Fruit fly (Drosophila melanogaster) whole organism, adult: ENCODE measurements around the gene GlyRS.
A peak's percentile ranks its signal among the peaks of the same experiment; 100 is the strongest.

Source experiments
- CG11617 ChIP-seq: fragments of 200-800 bp; sonication (Bioruptor generic); optimal IDR thresholded peaks from 2 replicates; lab custom pipeline; 2017; ENCODE audit warnings: mild to moderate bottlenecking, missing biosample characterization, missing genetic modification reagents, missing genetic modification characterization
- CG12768 ChIP-seq: fragments of 200-800 bp; sonication (Bioruptor generic); optimal IDR thresholded peaks from 2 replicates; lab custom pipeline; 2017; ENCODE audit warnings: missing biosample characterization, missing genetic modification characterization, mild to moderate bottlenecking, moderate library complexity, missing genetic modification reagents
- CG14711 ChIP-seq: fragments of 200-800 bp; sonication (Bioruptor generic); optimal IDR thresholded peaks from 2 replicates; lab custom pipeline; 2018; ENCODE audit warnings: missing biosample characterization, mild to moderate bottlenecking, missing genetic modification characterization, moderate library complexity
- CG1620 ChIP-seq: fragments of 200-800 bp; sonication (Bioruptor generic); optimal IDR thresholded peaks from 2 replicates; lab custom pipeline; 2016; ENCODE audit warnings: missing biosample characterization, missing genetic modification characterization
- CG33017 ChIP-seq: fragments of 200-800 bp; sonication (Bioruptor generic); optimal IDR thresholded peaks from 2 replicates; lab custom pipeline; 2018; ENCODE audit warnings: missing biosample characterization, mild to moderate bottlenecking, missing genetic modification characterization, moderate library complexity
- CG5204 ChIP-seq: fragments of 200-800 bp; sonication (Bioruptor generic); optimal IDR thresholded peaks from 2 replicates; lab custom pipeline; 2016; ENCODE audit warnings: missing biosample characterization, missing genetic modification characterization
- CG7045 ChIP-seq: fragments of 200-800 bp; sonication (Bioruptor generic); optimal IDR thresholded peaks from 2 replicates; lab custom pipeline; 2017; ENCODE audit warnings: missing biosample characterization, mild to moderate bottlenecking, missing genetic modification characterization
- CG7101 ChIP-seq: fragments of 200-800 bp; sonication (Bioruptor generic); optimal IDR thresholded peaks from 2 replicates; lab custom pipeline; 2018; ENCODE audit warnings: missing biosample characterization, mild to moderate bottlenecking, missing genetic modification characterization, moderate library complexity
- Clk ChIP-seq: fragments of 200-800 bp; sonication (Bioruptor generic); optimal IDR thresholded peaks from 2 replicates; lab custom pipeline; 2017; ENCODE audit warnings: missing biosample characterization, missing genetic modification characterization
- Crg-1 ChIP-seq: fragments of 200-800 bp; sonication (Bioruptor generic); optimal IDR thresholded peaks from 2 replicates; lab custom pipeline; 2016; ENCODE audit warnings: missing biosample characterization, missing genetic modification characterization
- Hr96 ChIP-seq: fragments of 200-800 bp; sonication (Bioruptor generic); optimal IDR thresholded peaks from 2 replicates; lab custom pipeline; 2016; ENCODE audit warnings: missing biosample characterization, missing genetic modification characterization
- Mnt ChIP-seq: fragments of 200-800 bp; sonication (Bioruptor generic); optimal IDR thresholded peaks from 2 replicates; lab custom pipeline; 2016; ENCODE audit warnings: missing biosample characterization, mild to moderate bottlenecking, missing genetic modification characterization
- bab1 ChIP-seq: fragments of 200-800 bp; sonication (Bioruptor generic); optimal IDR thresholded peaks from 3 replicates; lab custom pipeline; 2019; ENCODE audit warnings: missing biosample characterization, mild to moderate bottlenecking, missing genetic modification characterization, moderate library complexity
- cic ChIP-seq: fragments of 200-800 bp; sonication (Bioruptor generic); optimal IDR thresholded peaks from 2 replicates; lab custom pipeline; 2017; ENCODE audit warnings: missing biosample characterization, mild to moderate bottlenecking, missing genetic modification characterization, moderate library complexity
- cnc ChIP-seq, 2 experiments: fragments of >200 bp; optimal IDR thresholded peaks; 2 replicates each; lab custom pipeline; 2017
- kay ChIP-seq: fragments of 200-800 bp; sonication (Bioruptor generic); peaks from one replicate; lab custom pipeline; 2016; ENCODE audit warnings: missing biosample characterization, missing genetic modification characterization, borderline replicate concordance
- ovo ChIP-seq: fragments of 200-800 bp; sonication (Bioruptor generic); optimal IDR thresholded peaks from 2 replicates; lab custom pipeline; 2016; ENCODE audit warnings: missing biosample characterization, missing genetic modification characterization
- pad ChIP-seq: fragments of 200-800 bp; sonication (Bioruptor generic); optimal IDR thresholded peaks from 3 replicates; lab custom pipeline; 2017; ENCODE audit warnings: missing biosample characterization, missing genetic modification characterization, mild to moderate bottlenecking, moderate library complexity, missing genetic modification reagents
- tj ChIP-seq: fragments of 200-800 bp; sonication (Bioruptor generic); optimal IDR thresholded peaks from 3 replicates; lab custom pipeline; 2017; ENCODE audit warnings: missing biosample characterization, mild to moderate bottlenecking, missing genetic modification characterization, moderate library complexity
- toe ChIP-seq: fragments of 200-800 bp; sonication (Bioruptor generic); optimal IDR thresholded peaks from 2 replicates; lab custom pipeline; 2016; ENCODE audit warnings: missing biosample characterization, missing genetic modification characterization

The GlyRS gene

DNA sequence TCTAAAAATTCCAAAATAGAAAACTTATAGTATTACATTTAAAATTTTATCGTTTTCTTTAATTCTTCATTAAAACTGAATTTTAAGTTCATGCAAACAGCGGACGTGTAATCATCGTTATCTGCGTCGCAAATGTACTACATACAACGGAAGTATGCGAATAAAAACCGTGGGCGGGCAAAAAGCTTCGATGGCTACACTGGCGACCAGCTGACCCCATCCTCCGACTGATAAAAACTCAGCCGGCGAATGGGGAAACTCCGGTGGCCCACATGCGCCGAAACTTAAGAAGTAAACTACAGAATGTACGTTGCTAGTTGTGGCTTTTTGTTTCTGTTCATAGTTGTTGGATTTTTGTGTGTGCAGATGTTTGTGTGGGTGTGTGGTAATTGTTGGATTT is 42.8 kb downstream of the GlyRS start:
- TF ChIP-seq bab1 (GFP tag; lab: Kevin White, UChicago), result no peak
- no peak for TF ChIP-seq CG33017 (tag; lab: Kevin White, UChicago)
- TF ChIP-seq kay (GFP tag; lab: Kevin White, UChicago), result peak; percentile 86

dm6 chr3L:15140268-15140957 is 45.5 kb downstream of the GlyRS start:
- TF ChIP-seq Crg-1 (no peak), cic (GFP tag; lab: Kevin White, UChicago) (no peak), tj (GFP tag; lab: Kevin White, UChicago) (peak; percentile 82)

DNA sequence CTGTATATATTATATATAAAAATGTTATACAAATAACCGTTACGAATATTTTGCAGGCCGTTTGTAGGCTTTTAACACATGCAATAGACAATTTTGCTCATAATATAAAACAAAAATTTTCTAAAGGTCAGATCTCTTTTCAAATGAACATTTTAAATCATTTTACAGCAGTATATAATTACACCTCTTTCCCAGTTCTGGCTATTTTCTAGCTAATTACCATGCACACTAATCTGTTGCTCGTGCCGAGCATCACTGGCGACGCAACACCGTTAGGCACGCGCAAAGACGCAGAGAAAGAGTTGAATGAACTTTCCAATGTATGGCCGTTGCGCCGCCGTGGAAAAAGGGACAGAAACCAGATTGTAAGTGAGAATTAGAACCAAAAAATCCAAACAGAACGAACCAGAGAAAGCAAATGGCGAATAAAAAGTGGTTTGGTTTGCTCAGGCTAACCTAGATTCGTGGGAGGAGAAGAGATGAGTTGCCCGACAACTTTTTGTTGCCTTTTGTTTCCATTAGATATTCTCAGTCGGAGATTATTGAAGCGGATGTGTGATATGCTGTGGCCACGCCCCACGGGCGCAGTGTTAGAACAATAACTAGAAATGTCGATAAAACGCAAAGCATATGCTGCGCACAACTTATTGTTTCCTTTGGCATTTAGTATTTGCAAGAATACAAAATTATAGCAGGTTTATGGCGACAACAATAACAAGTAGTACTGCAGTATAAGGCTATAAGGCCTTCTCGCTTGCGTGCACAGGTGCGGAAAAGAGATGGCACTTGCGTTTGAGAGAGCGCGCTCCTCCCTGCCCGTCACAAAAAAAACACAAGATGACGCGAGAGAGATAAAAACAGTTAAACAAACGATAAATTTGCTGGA is 46.4 kb downstream of the GlyRS start:
- no peak for TF ChIP-seq Clk (GFP tag; lab: Kevin White, UChicago)
- TF ChIP-seq CG33017 (tag; lab: Kevin White, UChicago), result peak; percentile 2
- no peak for TF ChIP-seq CG12768 (GFP tag; lab: Kevin White, UChicago)
- TF ChIP-seq toe (GFP tag; lab: Kevin White, UChicago), result no peak
- TF ChIP-seq cic (GFP tag; lab: Kevin White, UChicago), result peak; percentile 11
- TF ChIP-seq CG14711 (tag; lab: Kevin White, UChicago), result no peak
- TF ChIP-seq pad (GFP tag; lab: Kevin White, UChicago), result peak; percentile 81
- TF ChIP-seq CG5204 (GFP tag; lab: Kevin White, UChicago), result no peak
- TF ChIP-seq bab1 (GFP tag; lab: Kevin White, UChicago), result no peak
- TF ChIP-seq Hr96 (GFP tag; lab: Kevin White, UChicago), result no peak
- TF ChIP-seq CG7045 (GFP tag; lab: Kevin White, UChicago), result peak; percentile 16
- TF ChIP-seq ovo (GFP tag; lab: Kevin White, UChicago), result peak; percentile 42
- TF ChIP-seq Mnt (GFP tag; lab: Kevin White, UChicago), result no peak
- no peak for TF ChIP-seq CG11617 (GFP tag; lab: Kevin White, UChicago)
- no peak for TF ChIP-seq kay (GFP tag; lab: Kevin White, UChicago)
- no peak for TF ChIP-seq CG1620 (GFP tag; lab: Kevin White, UChicago)
- peak; percentile 15 for TF ChIP-seq Crg-1
- no peak for TF ChIP-seq tj (GFP tag; lab: Kevin White, UChicago)
- TF ChIP-seq CG7101 (tag; lab: Kevin White, UChicago), result no peak
- no peak for TF ChIP-seq cnc (optimal IDR thresholded peaks at IDR 0.05; lab: Kevin White, UChicago)

DNA sequence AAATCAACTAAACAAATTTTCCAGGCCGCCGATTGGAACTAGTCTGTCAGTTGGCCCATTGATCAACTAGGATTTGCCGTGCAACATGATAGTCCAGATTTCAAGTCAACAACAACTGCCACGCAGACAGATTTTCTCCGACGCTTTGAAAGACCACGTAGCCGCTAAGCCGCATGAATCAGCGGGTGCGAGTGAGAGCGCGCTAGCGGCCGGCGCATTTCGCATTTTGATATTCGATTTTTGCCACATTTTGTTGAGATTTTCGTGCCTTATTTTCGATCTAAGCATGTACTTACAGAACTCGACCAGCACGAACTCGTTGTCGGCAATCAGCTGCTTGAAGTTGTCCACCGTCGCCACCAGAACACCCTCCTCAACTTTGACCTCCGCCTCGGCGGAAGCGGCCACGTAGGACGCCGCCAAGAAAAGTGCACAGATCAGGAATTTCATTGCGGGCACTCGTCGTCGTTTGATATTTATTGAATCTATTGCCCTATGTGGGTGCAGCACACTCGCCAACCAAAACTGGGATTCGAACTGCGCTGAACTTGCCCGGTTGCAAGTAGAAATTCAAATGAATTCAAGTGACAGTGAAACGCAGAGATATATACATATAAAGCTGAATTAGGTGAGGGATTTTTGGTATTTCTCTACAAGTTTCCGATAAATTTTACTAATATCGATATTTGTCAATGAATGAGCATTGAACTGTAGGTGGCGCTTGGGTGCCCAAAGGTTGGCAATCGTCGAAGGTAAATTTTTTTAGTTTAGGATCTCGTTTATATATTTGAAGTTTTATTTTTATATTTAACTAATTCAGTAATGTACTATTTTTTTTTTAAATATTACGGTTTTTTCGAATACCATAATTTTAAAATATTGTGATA is 47.3 kb downstream of the GlyRS start, which contains the start of gene Pdi:
TSS of gene Pdi (minus strand) at position 837 of the 887 bp plus-strand sequence.
- TF ChIP-seq CG7045 (GFP tag; lab: Kevin White, UChicago) (no peak), CG7101 (tag; lab: Kevin White, UChicago) (peak; percentile 53), Clk (GFP tag; lab: Kevin White, UChicago) (no peak), cnc (optimal IDR thresholded peaks at IDR 0.05; lab: Kevin White, UChicago) (no peak), CG33017 (tag; lab: Kevin White, UChicago) (peak; percentile 51), CG5204 (GFP tag; lab: Kevin White, UChicago) (no peak), CG11617 (GFP tag; lab: Kevin White, UChicago) (no peak), tj (GFP tag; lab: Kevin White, UChicago) (peak; percentile 77), ovo (GFP tag; lab: Kevin White, UChicago) (no peak), Mnt (GFP tag; lab: Kevin White, UChicago) (peak; percentile 33), cic (GFP tag; lab: Kevin White, UChicago) (peak; percentile 3), Hr96 (GFP tag; lab: Kevin White, UChicago) (peak; percentile 36), kay (GFP tag; lab: Kevin White, UChicago) (peak; percentile 28), bab1 (GFP tag; lab: Kevin White, UChicago) (peak; percentile 81), toe (GFP tag; lab: Kevin White, UChicago) (peak; percentile 41), CG14711 (tag; lab: Kevin White, UChicago) (no peak), CG12768 (GFP tag; lab: Kevin White, UChicago) (peak; percentile 34), Crg-1 (peak; percentile 6), CG1620 (GFP tag; lab: Kevin White, UChicago) (peak; percentile 57)

- TF ChIP-seq CG7101 (tag; lab: Kevin White, UChicago), result no peak
- no peak for TF ChIP-seq CG12768 (GFP tag; lab: Kevin White, UChicago)
- TF ChIP-seq CG33017 (tag; lab: Kevin White, UChicago), result no peak
- TF ChIP-seq cic (GFP tag; lab: Kevin White, UChicago), result no peak
- no peak for TF ChIP-seq Crg-1
- no peak for TF ChIP-seq bab1 (GFP tag; lab: Kevin White, UChicago)
- TF ChIP-seq CG5204 (GFP tag; lab: Kevin White, UChicago), result no peak
- no peak for TF ChIP-seq Clk (GFP tag; lab: Kevin White, UChicago)
- TF ChIP-seq Hr96 (GFP tag; lab: Kevin White, UChicago), result no peak
Measured at dm6 chr3L:15143108-15143507, 48.2 kb downstream of the GlyRS start.
